Fruit fly (Drosophila melanogaster) whole organism, embryonic: ENCODE measurements around the gene CG43675.
A peak's percentile ranks its signal among the peaks of the same experiment; 100 is the strongest.

Experiments
- ATbp ChIP-seq: fragments of 200-800 bp; sonication (Bioruptor generic); optimal IDR thresholded peaks from 2 replicates; lab custom pipeline; 2017; ENCODE audit warnings: missing biosample characterization, mild to moderate bottlenecking, missing genetic modification characterization, missing genetic modification reagents
- Ada2b ChIP-seq: fragments of 200-800 bp; sonication (Bioruptor generic); IDR thresholded peaks from 2 replicates; pipeline ENCODE4 v1.3.6; 2022; ENCODE audit warnings: missing biosample characterization, missing genetic modification characterization
- Adf1 ChIP-seq: fragments of 200-800 bp; sonication (Bioruptor generic); IDR thresholded peaks from 2 replicates; pipeline ENCODE4 v1.3.6; 2022; ENCODE audit warnings: missing biosample characterization, missing genetic modification characterization
- Asciz ChIP-seq: fragments of 200-800 bp; sonication (Bioruptor generic); optimal IDR thresholded peaks from 2 replicates; lab custom pipeline; 2017; ENCODE audit warnings: missing biosample characterization, mild to moderate bottlenecking, missing genetic modification characterization, missing genetic modification reagents
- CG10654 ChIP-seq: fragments of 200-800 bp; sonication (Bioruptor generic); optimal IDR thresholded peaks from 2 replicates; lab custom pipeline; 2016; ENCODE audit warnings: missing biosample characterization, missing genetic modification characterization
- CG10979 ChIP-seq: fragments of 200-800 bp; sonication (Bioruptor generic); optimal IDR thresholded peaks from 2 replicates; lab custom pipeline; 2018; ENCODE audit warnings: missing biosample characterization, mild to moderate bottlenecking, missing genetic modification characterization, moderate library complexity
- CG11456 ChIP-seq: fragments of 200-800 bp; sonication (Bioruptor generic); IDR thresholded peaks from 3 replicates; pipeline ENCODE4 v1.3.6; 2022; ENCODE audit warnings: missing biosample characterization, missing genetic modification characterization
- CG11504 ChIP-seq: fragments of 200-800 bp; sonication (Bioruptor generic); optimal IDR thresholded peaks from 3 replicates; lab custom pipeline; 2019; ENCODE audit warnings: missing biosample characterization, mild to moderate bottlenecking, missing genetic modification characterization, moderate library complexity
- CG12299 ChIP-seq: fragments of 200-800 bp; sonication (Bioruptor generic); optimal IDR thresholded peaks from 2 replicates; lab custom pipeline; 2018; ENCODE audit warnings: missing biosample characterization, mild to moderate bottlenecking, missing genetic modification characterization
- CG12769 ChIP-seq: fragments of 200-800 bp; sonication (Bioruptor generic); optimal IDR thresholded peaks from 2 replicates; lab custom pipeline; 2019; ENCODE audit warnings: missing biosample characterization, mild to moderate bottlenecking, missing genetic modification characterization, moderate library complexity
- CG14441 ChIP-seq: fragments of 200-800 bp; sonication (Bioruptor generic); IDR thresholded peaks from 2 replicates; pipeline ENCODE4 v1.3.6; 2022; ENCODE audit warnings: missing biosample characterization, missing genetic modification characterization
- CG15011 ChIP-seq: fragments of 200-800 bp; sonication (Bioruptor generic); optimal IDR thresholded peaks from 3 replicates; lab custom pipeline; 2018; ENCODE audit warnings: missing biosample characterization, mild to moderate bottlenecking, missing genetic modification characterization
- CG15696 ChIP-seq: fragments of 200-800 bp; sonication (Bioruptor generic); optimal IDR thresholded peaks from 2 replicates; lab custom pipeline; 2019; ENCODE audit warnings: missing biosample characterization, mild to moderate bottlenecking, missing genetic modification characterization, moderate library complexity
- CG3065 ChIP-seq: fragments of 200-800 bp; sonication (Bioruptor generic); optimal IDR thresholded peaks from 2 replicates; lab custom pipeline; 2016; ENCODE audit warnings: missing biosample characterization, missing genetic modification characterization
- CG6654 ChIP-seq: fragments of 200-800 bp; sonication (Bioruptor generic); optimal IDR thresholded peaks from 2 replicates; lab custom pipeline; 2017; ENCODE audit warnings: missing biosample characterization, mild to moderate bottlenecking, missing genetic modification characterization
- CG8765 ChIP-seq: fragments of 200-800 bp; sonication (Bioruptor generic); IDR thresholded peaks from 2 replicates; pipeline ENCODE4 v1.3.6; 2022; ENCODE audit warnings: missing biosample characterization, missing genetic modification characterization
- CG9797 ChIP-seq: fragments of 200-800 bp; sonication (Bioruptor generic); optimal IDR thresholded peaks from 3 replicates; lab custom pipeline; 2018; ENCODE audit warnings: missing biosample characterization, mild to moderate bottlenecking, missing genetic modification characterization
- CG9817 ChIP-seq: fragments of 200-800 bp; sonication (Bioruptor generic); optimal IDR thresholded peaks from 2 replicates; lab custom pipeline; 2018; ENCODE audit warnings: missing biosample characterization, mild to moderate bottlenecking, missing genetic modification characterization, moderate library complexity
- CG9876 ChIP-seq: fragments of 200-800 bp; sonication (Bioruptor generic); optimal IDR thresholded peaks from 2 replicates; lab custom pipeline; 2016; ENCODE audit warnings: missing biosample characterization, missing genetic modification characterization
- CoRest ChIP-seq: fragments of 200-800 bp; sonication (Bioruptor generic); optimal IDR thresholded peaks from 3 replicates; lab custom pipeline; 2018; ENCODE audit warnings: missing biosample characterization, mild to moderate bottlenecking, missing genetic modification characterization, moderate library complexity
- CrebB ChIP-seq: fragments of 200-800 bp; sonication (Bioruptor generic); optimal IDR thresholded peaks from 3 replicates; lab custom pipeline; 2018; ENCODE audit warnings: missing biosample characterization, mild to moderate bottlenecking, missing genetic modification characterization
- Hr51 ChIP-seq, 2 experiments: fragments of 200-800 bp; sonication (Bioruptor generic); optimal IDR thresholded peaks; 2 replicates in 1 of 2; 3 replicates in 1 of 2; lab custom pipeline; 2016 to 2018; ENCODE audit warnings: missing biosample characterization in 2 of 2, missing genetic modification characterization in 2 of 2, mild to moderate bottlenecking in 1 of 2, moderate library complexity in 1 of 2
- Hr78 ChIP-seq, 2 experiments: fragments of 200-800 bp in 1 of 2; fragments of >200 bp in 1 of 2; sonication (Bioruptor generic) in 1 of 2; optimal IDR thresholded peaks; 2 replicates each; lab custom pipeline; 2017 to 2019; ENCODE audit warnings: missing biosample characterization in 2 of 2, missing genetic modification characterization in 2 of 2, mild to moderate bottlenecking in 1 of 2, moderate library complexity in 1 of 2
- Hsf ChIP-seq: fragments of 200-800 bp; sonication (Bioruptor generic); optimal IDR thresholded peaks from 3 replicates; lab custom pipeline; 2016; ENCODE audit warnings: missing biosample characterization, missing genetic modification characterization
- Med ChIP-seq: fragments of 200-800 bp; sonication (Bioruptor generic); peaks from one replicate; lab custom pipeline; 2016; ENCODE audit warnings: missing biosample characterization, missing genetic modification characterization, mild to moderate bottlenecking, inconsistent platforms, moderate library complexity
- Mes4 ChIP-seq: fragments of 200-800 bp; sonication (Bioruptor generic); optimal IDR thresholded peaks from 2 replicates; lab custom pipeline; 2016; ENCODE audit warnings: missing biosample characterization, missing genetic modification characterization
- Mrtf ChIP-seq: fragments of 200-800 bp; sonication (Bioruptor generic); IDR thresholded peaks from 3 replicates; pipeline ENCODE4 v1.3.6; 2022; ENCODE audit warnings: missing biosample characterization, missing genetic modification characterization
- Nf-YB ChIP-seq: fragments of 200-800 bp; sonication (Bioruptor generic); optimal IDR thresholded peaks from 3 replicates; lab custom pipeline; 2019; ENCODE audit warnings: missing biosample characterization, mild to moderate bottlenecking, missing genetic modification characterization, moderate library complexity
- Rx ChIP-seq: fragments of 200-800 bp; sonication (Bioruptor generic); IDR thresholded peaks from 2 replicates; pipeline ENCODE4 v1.3.6; 2022; ENCODE audit warnings: missing biosample characterization, missing genetic modification characterization
- Scr ChIP-seq: fragments of 200-800 bp; sonication (Bioruptor generic); IDR thresholded peaks from 2 replicates; pipeline ENCODE4 v1.3.6; 2022; ENCODE audit warnings: missing biosample characterization, missing genetic modification characterization; ENCODE audit not compliant: partially characterized antibody
- aop ChIP-seq: fragments of 200-800 bp; sonication (Bioruptor generic); IDR thresholded peaks from 2 replicates; pipeline ENCODE4 v1.3.6; 2022; ENCODE audit warnings: missing biosample characterization, missing genetic modification characterization
- bigmax ChIP-seq: fragments of 200-800 bp; sonication (Bioruptor generic); optimal IDR thresholded peaks from 2 replicates; lab custom pipeline; 2018; ENCODE audit warnings: missing biosample characterization, mild to moderate bottlenecking, missing genetic modification characterization
- bowl ChIP-seq: fragments of 200-800 bp; sonication (Bioruptor generic); IDR thresholded peaks from 2 replicates; pipeline ENCODE4 v1.3.6; 2022; ENCODE audit warnings: missing biosample characterization, missing genetic modification characterization
- dimm ChIP-seq: fragments of 200-800 bp; sonication (Bioruptor generic); IDR thresholded peaks from 2 replicates; pipeline ENCODE4 v1.3.6; 2022; ENCODE audit warnings: missing biosample characterization, missing genetic modification characterization
- fd64A ChIP-seq: fragments of 200-800 bp; sonication (Bioruptor generic); optimal IDR thresholded peaks from 3 replicates; lab custom pipeline; 2018; ENCODE audit warnings: missing biosample characterization, mild to moderate bottlenecking, missing genetic modification characterization
- gt ChIP-seq: fragments of 200-800 bp; sonication (Bioruptor generic); IDR thresholded peaks from 2 replicates; pipeline ENCODE4 v1.3.6; 2022; ENCODE audit warnings: missing biosample characterization, missing genetic modification characterization
- ken ChIP-seq: fragments of 200-800 bp; sonication (Bioruptor generic); IDR thresholded peaks from 3 replicates; pipeline ENCODE4 v1.3.6; 2022; ENCODE audit warnings: missing biosample characterization, missing genetic modification characterization
- luna ChIP-seq: fragments of 200-800 bp; sonication (Bioruptor generic); optimal IDR thresholded peaks from 2 replicates; lab custom pipeline; 2016; ENCODE audit warnings: missing biosample characterization, missing genetic modification characterization
- nom ChIP-seq: fragments of 200-800 bp; sonication (Bioruptor generic); optimal IDR thresholded peaks from 2 replicates; lab custom pipeline; 2017; ENCODE audit warnings: missing biosample characterization, missing genetic modification characterization, mild to moderate bottlenecking, moderate library complexity, missing genetic modification reagents
- odd ChIP-seq: fragments of 200-800 bp; sonication (Bioruptor generic); optimal IDR thresholded peaks from 2 replicates; lab custom pipeline; 2017; ENCODE audit warnings: missing biosample characterization, mild to moderate bottlenecking, missing genetic modification characterization
- onecut ChIP-seq: fragments of 200-800 bp; sonication (Bioruptor generic); IDR thresholded peaks from 2 replicates; pipeline ENCODE4 v1.3.6; 2022; ENCODE audit warnings: missing biosample characterization, missing genetic modification characterization
- org-1 ChIP-seq: fragments of 200-800 bp; sonication (Bioruptor generic); optimal IDR thresholded peaks from 2 replicates; lab custom pipeline; 2017; ENCODE audit warnings: missing biosample characterization, missing genetic modification characterization
- psq ChIP-seq: fragments of 200-800 bp; sonication (Bioruptor generic); optimal IDR thresholded peaks from 2 replicates; lab custom pipeline; 2017; ENCODE audit warnings: missing biosample characterization, missing genetic modification characterization
- pzg ChIP-seq: fragments of 200-800 bp; sonication (Bioruptor generic); optimal IDR thresholded peaks from 3 replicates; lab custom pipeline; 2018; ENCODE audit warnings: missing biosample characterization, mild to moderate bottlenecking, missing genetic modification characterization, moderate library complexity
- ro ChIP-seq: fragments of 200-800 bp; sonication (Bioruptor generic); IDR thresholded peaks from 2 replicates; pipeline ENCODE4 v1.3.6; 2022; ENCODE audit warnings: missing biosample characterization, missing genetic modification characterization
- slp2 ChIP-seq: fragments of 200-800 bp; sonication (Bioruptor generic); optimal IDR thresholded peaks from 2 replicates; lab custom pipeline; 2016; ENCODE audit warnings: missing biosample characterization, missing genetic modification characterization
- sqz ChIP-seq: fragments of 200-800 bp; sonication (Bioruptor generic); optimal IDR thresholded peaks from 3 replicates; lab custom pipeline; 2018; ENCODE audit warnings: missing biosample characterization, mild to moderate bottlenecking, missing genetic modification characterization
- tio ChIP-seq: fragments of 200-800 bp; sonication (Bioruptor generic); optimal IDR thresholded peaks from 2 replicates; lab custom pipeline; 2017; ENCODE audit warnings: missing biosample characterization, missing genetic modification characterization, inconsistent platforms
- vnd ChIP-seq: fragments of 200-800 bp; sonication (Bioruptor generic); IDR thresholded peaks from 3 replicates; pipeline ENCODE4 v1.3.6; 2022; ENCODE audit warnings: missing biosample characterization, missing genetic modification characterization; ENCODE audit not compliant: partially characterized antibody

Gene CG43675

DNA sequence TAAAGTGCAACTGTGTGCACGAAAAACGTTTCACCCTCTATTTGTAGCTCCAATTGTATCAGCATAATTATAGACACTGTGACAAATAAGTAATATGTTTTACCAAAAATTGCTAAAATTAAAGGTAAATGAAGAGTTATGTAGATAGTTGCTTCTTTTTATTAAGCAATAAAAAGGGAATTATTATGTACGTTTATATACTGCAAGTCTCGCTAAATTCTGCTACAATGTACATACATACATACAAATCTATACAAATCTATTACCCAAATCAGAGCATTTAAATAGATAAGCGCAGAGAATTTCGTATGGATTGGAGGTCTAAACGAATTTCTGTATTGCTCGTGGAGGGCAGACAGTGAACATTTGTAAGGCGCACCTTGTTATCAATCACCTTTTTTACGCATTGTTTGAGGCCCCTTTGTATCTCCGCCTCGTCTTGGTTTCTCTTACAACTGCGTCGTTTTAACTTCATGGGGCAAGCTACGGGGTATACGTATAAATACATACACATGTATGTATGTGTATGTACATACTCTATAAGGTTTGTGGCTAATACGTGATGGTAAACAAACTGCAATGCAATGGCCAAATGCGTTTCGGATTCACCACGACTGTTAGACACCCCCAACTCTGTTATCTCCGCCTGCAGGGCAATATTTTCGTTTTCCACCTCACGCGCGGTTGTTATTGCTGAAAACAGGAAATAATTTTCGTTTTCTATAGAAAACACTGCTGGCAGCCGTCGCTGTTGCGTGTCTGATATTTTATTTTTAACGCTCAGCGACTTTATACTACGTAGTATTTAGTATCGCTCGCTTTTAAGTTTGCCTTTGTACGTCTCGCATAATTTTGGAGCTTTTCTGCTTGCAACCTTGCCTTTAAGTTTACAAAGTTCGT, 15.9 kb upstream of the CG43675 start (continued):
- TF ChIP-seq vnd (GFP tag; lab: Robert Waterston, UW) (no peak), Hr51 (GFP tag; optimal IDR thresholded peaks at IDR 0.05; lab: Kevin White, UChicago) (peak in 1 of 2 experiments; percentile 70), Rx (no peak), Adf1 (GFP tag; lab: Robert Waterston, UW) (no peak; the same call in 1 of the 2 replicates), Hsf (GFP tag; lab: Kevin White, UChicago) (peak; percentile 46), gt (GFP tag; lab: Robert Waterston, UW) (no peak), bigmax (GFP tag; lab: Kevin White, UChicago) (no peak), CG9876 (GFP tag; lab: Kevin White, UChicago) (no peak), ro (no peak), Ada2b (GFP tag; lab: Robert Waterston, UW) (no peak), tio (GFP tag; lab: Kevin White, UChicago) (peak; percentile 57), fd64A (GFP tag; lab: Kevin White, UChicago) (peak; percentile 7), CG12299 (tag; lab: Kevin White, UChicago) (peak; percentile 13), luna (no peak), slp2 (peak; percentile 14), org-1 (GFP tag; lab: Kevin White, UChicago) (peak; percentile 60), Hr78 (GFP tag; optimal IDR thresholded peaks at IDR 0.05; lab: Kevin White, UChicago) (peak in 1 of 2 experiments; percentile 50), aop (GFP tag; lab: Robert Waterston, UW) (no peak), CG3065 (no peak), CG6654 (GFP tag; lab: Kevin White, UChicago) (peak; percentile 7), odd (GFP tag; lab: Kevin White, UChicago) (peak; percentile 48), Nf-YB (GFP tag; lab: Kevin White, UChicago) (peak; percentile 48), CG10979 (tag; lab: Kevin White, UChicago) (peak; percentile 87), CG14441 (GFP tag; lab: Robert Waterston, UW) (no peak), ken (GFP tag; lab: Robert Waterston, UW) (no peak), bowl (no peak), CG15696 (tag; lab: Kevin White, UChicago) (peak; percentile 28), CG15011 (GFP tag; lab: Kevin White, UChicago) (no peak), Asciz (GFP tag; lab: Kevin White, UChicago) (peak; percentile 77), psq (GFP tag; lab: Kevin White, UChicago) (no peak), Mrtf (no peak), CG11456 (GFP tag; lab: Robert Waterston, UW) (no peak), Mes4 (GFP tag; lab: Kevin White, UChicago) (peak; percentile 37), CrebB (tag; lab: Kevin White, UChicago) (no peak), CG9817 (tag; lab: Kevin White, UChicago) (peak; percentile 17), ATbp (peak; percentile 74), Scr (GFP tag; lab: Robert Waterston, UW) (no peak), nom (GFP tag; lab: Kevin White, UChicago) (no peak), onecut (GFP tag; lab: Robert Waterston, UW) (no peak), CG9797 (GFP tag; lab: Kevin White, UChicago) (no peak), CG12769 (tag; lab: Kevin White, UChicago) (peak; percentile 2), CG11504 (tag; lab: Kevin White, UChicago) (peak; percentile 76), CG10654 (peak; percentile 11), sqz (GFP tag; lab: Kevin White, UChicago) (peak; percentile 52), dimm (GFP tag; lab: Robert Waterston, UW) (no peak; the same call in 1 of the 2 replicates), pzg (GFP tag; lab: Kevin White, UChicago) (no peak), CoRest (tag; lab: Kevin White, UChicago) (peak; percentile 75), CG8765 (GFP tag; lab: Robert Waterston, UW) (no peak), Med (peak; percentile 83)
